Worm (Caenorhabditis elegans): ENCODE measurements around the gene ccz-1.

DNA sequence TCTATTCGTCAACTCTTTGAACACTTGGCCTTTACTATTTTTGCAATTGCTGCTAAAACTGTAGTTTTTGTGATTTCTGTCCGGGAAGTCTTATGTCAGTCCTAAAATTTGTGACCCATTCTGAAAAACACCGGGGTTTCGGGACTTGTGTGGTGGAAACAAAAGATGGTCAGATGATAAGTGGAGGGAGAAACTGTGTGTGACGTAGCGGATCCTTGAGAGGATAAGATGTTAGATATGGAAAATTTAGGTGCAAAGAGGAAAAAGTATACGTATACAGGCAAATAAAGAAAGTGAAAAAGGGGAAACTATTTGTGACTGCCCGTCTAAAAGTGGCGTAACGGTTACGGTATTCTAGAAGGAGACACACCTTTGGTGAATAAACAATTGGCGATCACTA, 42.3 kb upstream of the ccz-1 start:
- TF ChIP-seq nhr-76 (tag; optimal IDR thresholded peaks at IDR 0.05): no peak
- no peak for TF ChIP-seq nhr-43 (tag; optimal IDR thresholded peaks at IDR 0.05; ENCODE audit: poor library complexity, severe bottlenecking)
- no peak for TF ChIP-seq pha-4 (tag; optimal IDR thresholded peaks at IDR 0.05)
- no peak for TF ChIP-seq ceh-9 (tag; optimal IDR thresholded peaks at IDR 0.05)
- TF ChIP-seq nhr-11 (tag; optimal IDR thresholded peaks at IDR 0.05): no peak
- no peak for TF ChIP-seq nfya-1 (tag; optimal IDR thresholded peaks at IDR 0.05; ENCODE audit: insufficient read depth)
- no peak for TF ChIP-seq nhr-237 (tag; optimal IDR thresholded peaks at IDR 0.05)
